Worm (Caenorhabditis elegans) whole organism, mixed stage, embryonic: Measurements from ENCODE around the gene E_BE45912.2.

Experiments used
- blmp-1 ChIP-seq: fragments of 150-350 bp; optimal IDR thresholded peaks from 2 replicates; lab custom pipeline; 2014; ENCODE audit warnings: missing biosample characterization, missing genetic modification characterization
- ces-1 ChIP-seq: fragments of 150-350 bp; optimal IDR thresholded peaks from 2 replicates; lab custom pipeline; 2014; ENCODE audit warnings: missing biosample characterization, missing genetic modification reagents, missing genetic modification characterization
- flh-1 ChIP-seq: fragments of 200-800 bp; sonication (Bioruptor generic); optimal IDR thresholded peaks from 2 replicates; lab custom pipeline; 2018; ENCODE audit warnings: mild to moderate bottlenecking, missing genetic modification characterization, moderate library complexity, missing compliant biosample characterization
- lin-13 ChIP-seq: fragments of 150-350 bp; optimal IDR thresholded peaks from 2 replicates; lab custom pipeline; 2014; ENCODE audit warnings: missing biosample characterization, missing genetic modification characterization
- mep-1 ChIP-seq: fragments of 150-350 bp; optimal IDR thresholded peaks from 2 replicates; lab custom pipeline; 2017; ENCODE audit warnings: missing biosample characterization, missing genetic modification reagents, missing genetic modification characterization, inconsistent platforms
- mls-2 ChIP-seq: sonication (generic microtip); optimal IDR thresholded peaks from 2 replicates; lab custom pipeline; 2016; ENCODE audit warnings: mild to moderate bottlenecking, missing genetic modification characterization, moderate library complexity, missing compliant biosample characterization
- nhr-12 ChIP-seq: fragments of 150-350 bp; optimal IDR thresholded peaks from 2 replicates; lab custom pipeline; 2014; ENCODE audit warnings: missing biosample characterization, missing genetic modification characterization
- nhr-237 ChIP-seq: fragments of 150-350 bp; optimal IDR thresholded peaks from 2 replicates; lab custom pipeline; 2014; ENCODE audit warnings: missing biosample characterization, missing genetic modification characterization
- nhr-28 ChIP-seq: fragments of 150-350 bp; optimal IDR thresholded peaks from 2 replicates; lab custom pipeline; 2014; ENCODE audit warnings: missing biosample characterization, missing genetic modification characterization
- nhr-76 ChIP-seq: sonication (generic microtip); optimal IDR thresholded peaks from 2 replicates; lab custom pipeline; 2017; ENCODE audit warnings: missing biosample characterization, missing genetic modification characterization
- unc-62 ChIP-seq: fragments of 150-350 bp; optimal IDR thresholded peaks from 2 replicates; lab custom pipeline; 2014; ENCODE audit warnings: missing biosample characterization, missing genetic modification reagents, missing genetic modification characterization
- zip-8 ChIP-seq: fragments of 150-350 bp; optimal IDR thresholded peaks from 2 replicates; lab custom pipeline; 2014; ENCODE audit warnings: missing biosample characterization, missing genetic modification characterization

ce11 chrIII:1080536-1080935 is 49.6 kb upstream of the E_BE45912.2 start, which contains the start of the genes rab-18 and kbp-4:
- TF ChIP-seq nhr-76 (tag; lab: Kevin White, UChicago) (no peak), unc-62 (GFP tag; lab: Kevin White, UChicago) (peak; percentile 15), zip-8 (no peak), nhr-237 (tag; lab: Kevin White, UChicago) (peak; percentile 94), lin-13 (tag; lab: Kevin White, UChicago) (peak; percentile 94), mep-1 (tag; lab: Kevin White, UChicago) (peak; percentile 99), blmp-1 (tag; lab: Kevin White, UChicago) (peak; percentile 14), nhr-12 (tag; lab: Kevin White, UChicago) (no peak), ces-1 (peak; percentile 73), nhr-28 (no peak), flh-1 (GFP tag; lab: Kevin White, UChicago) (no peak), mls-2 (tag; lab: Kevin White, UChicago) (no peak)
